Fruit fly (Drosophila melanogaster): ENCODE data around the gene santa-maria.

DNA sequence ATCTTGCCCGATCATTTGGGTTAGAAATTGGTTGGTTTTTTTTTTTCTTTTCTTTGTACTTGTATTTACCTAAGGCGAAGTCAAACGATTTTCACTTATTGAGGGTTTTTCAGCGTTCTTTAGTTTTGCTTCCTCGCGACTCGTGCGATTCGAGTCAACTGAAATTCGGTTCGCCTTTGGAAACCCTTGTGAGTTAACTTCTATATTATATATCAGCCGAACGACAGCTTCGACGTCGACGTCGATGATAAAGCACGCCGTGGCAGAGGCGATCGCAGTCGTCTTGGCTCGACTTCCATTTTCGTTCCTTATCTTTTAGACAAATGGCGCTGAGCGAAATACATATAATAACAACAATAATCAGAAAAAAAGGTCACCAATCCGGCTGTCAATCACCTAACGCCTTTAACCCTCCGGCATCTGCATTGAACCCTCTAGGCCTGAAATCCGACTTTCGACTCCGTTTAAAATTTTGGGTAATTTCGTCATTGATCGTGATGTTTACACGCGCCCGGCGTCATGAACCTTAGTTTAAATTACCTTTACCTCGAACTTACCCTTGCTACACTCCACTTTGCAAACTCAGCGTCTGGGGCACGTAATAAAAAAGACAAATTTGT, 17.6 kb downstream of the santa-maria start, which contains the start of gene CG5958:
- TF ChIP-seq psq (optimal IDR thresholded peaks at IDR 0.05) (no peak), usp (GFP tag; optimal IDR thresholded peaks at IDR 0.05) (no peak), CG8478 (optimal IDR thresholded peaks at IDR 0.05) (no peak)
